Worm (Caenorhabditis elegans): ENCODE data around the gene srsx-28.

ce11 chrV:10183810-10184209 is 31.4 kb downstream of the srsx-28 start:
- TF ChIP-seq ztf-29 (GFP tag; IDR thresholded peaks at IDR 0.05) (no peak), ztf-23 (GFP tag; IDR thresholded peaks at IDR 0.05) (no peak), med-1 (GFP tag; optimal IDR thresholded peaks at IDR 0.05; ENCODE audit: insufficient read depth) (no peak), cog-1 (tag; optimal IDR thresholded peaks at IDR 0.05) (no peak), T22C8.4 (GFP tag; IDR thresholded peaks at IDR 0.05) (no peak)
